Worm (Caenorhabditis elegans) whole organism, young adult: ENCODE data around the gene gmap-3.

Experiments
- Y56A3A.18 ChIP-seq: fragments of 200-800 bp; sonication (Bioruptor generic); IDR thresholded peaks from 2 replicates; pipeline ENCODE4 v1.3.6; 2022; ENCODE audit warnings: missing genetic modification reagents, missing genetic modification characterization, missing compliant biosample characterization
- Y79H2A.3 ChIP-seq: fragments of 200-800 bp; sonication (Bioruptor generic); conservative IDR thresholded peaks from 2 replicates; pipeline ENCODE4 v1.3.6; 2022; ENCODE audit warnings: missing genetic modification reagents, missing genetic modification characterization, missing compliant biosample characterization
- akir-1 ChIP-seq: fragments of 200-800 bp; sonication (Bioruptor generic); optimal IDR thresholded peaks from 2 replicates; lab custom pipeline; 2018; ENCODE audit warnings: mild to moderate bottlenecking, missing genetic modification characterization, moderate library complexity, missing compliant biosample characterization
- let-607 ChIP-seq, 2 experiments: fragments of 200-800 bp in 1 of 2; sonication (Bioruptor generic) in 1 of 2; sonication (generic microtip) in 1 of 2; optimal IDR thresholded peaks; 2 replicates each; lab custom pipeline; 2016 to 2018; ENCODE audit warnings: mild to moderate bottlenecking in 2 of 2, missing compliant biosample characterization in 2 of 2, missing genetic modification characterization in 2 of 2, moderate library complexity in 2 of 2, missing genotype in 1 of 2
- nhr-90 ChIP-seq: sonication (generic microtip); optimal IDR thresholded peaks from 2 replicates; lab custom pipeline; 2016; ENCODE audit warnings: missing genotype, mild to moderate bottlenecking, missing genetic modification characterization, missing compliant biosample characterization
- pha-4 ChIP-seq: fragments of 150-350 bp; sonication (generic microtip); optimal IDR thresholded peaks from 2 replicates; lab custom pipeline; 2014; ENCODE audit warnings: missing biosample characterization, missing genetic modification reagents, missing genetic modification characterization
- snpc-4 ChIP-seq, 5 experiments: fragments of 150-350 bp in 1 of 5; sonication (generic microtip) in 4 of 5; optimal IDR thresholded peaks; 2 replicates each; lab custom pipeline; 2014 to 2018; ENCODE audit warnings: missing genetic modification characterization in 5 of 5, missing biosample characterization in 3 of 5, antibody characterized with exemption in 2 of 5, mild to moderate bottlenecking in 2 of 5, missing compliant biosample characterization in 2 of 5, missing genotype in 2 of 5, moderate library complexity in 2 of 5, missing genetic modification reagents in 1 of 5
- unc-62 ChIP-seq: fragments of 150-350 bp; optimal IDR thresholded peaks from 2 replicates; lab custom pipeline; 2014; ENCODE audit warnings: missing biosample characterization, missing genetic modification reagents, missing genetic modification characterization

DNA sequence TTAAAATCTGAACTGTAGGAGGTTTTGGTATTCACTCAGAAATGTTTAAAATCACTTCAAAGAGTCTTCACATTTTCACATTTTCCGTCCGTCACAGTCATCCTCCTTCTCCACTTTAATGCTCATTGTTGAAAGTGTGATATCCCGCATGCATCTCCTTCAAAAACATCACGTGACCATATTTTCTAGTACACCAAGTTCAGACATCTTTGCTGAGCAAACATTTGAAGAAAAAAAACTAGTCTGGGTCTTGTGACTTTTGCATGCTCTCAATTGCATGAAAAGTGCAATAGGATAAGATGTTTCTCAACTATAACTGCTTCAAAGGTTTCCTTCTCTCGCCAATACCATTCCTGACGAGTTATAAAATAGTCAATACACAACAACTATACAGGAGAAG lies 26.5 kb downstream of the gmap-3 start:
- no peak for TF ChIP-seq Y56A3A.18
- no peak for TF ChIP-seq let-607 (tag; optimal IDR thresholded peaks at IDR 0.05; lab: Kevin White, UChicago)
- TF ChIP-seq unc-62 (GFP tag; lab: Kevin White, UChicago), result no peak
- TF ChIP-seq pha-4 (tag; lab: Kevin White, UChicago), result no peak
- TF ChIP-seq akir-1 (GFP tag; lab: Kevin White, UChicago), result no peak
- no peak for TF ChIP-seq snpc-4 (GFP tag; optimal IDR thresholded peaks at IDR 0.05; lab: Kevin White, UChicago)
- no peak for TF ChIP-seq snpc-4 (tag; optimal IDR thresholded peaks at IDR 0.05; lab: Kevin White, UChicago)
- TF ChIP-seq Y79H2A.3, result no peak
- no peak for TF ChIP-seq nhr-90 (tag; lab: Kevin White, UChicago)
